Worm (Caenorhabditis elegans): ENCODE results near the gene F18E9.1.

DNA sequence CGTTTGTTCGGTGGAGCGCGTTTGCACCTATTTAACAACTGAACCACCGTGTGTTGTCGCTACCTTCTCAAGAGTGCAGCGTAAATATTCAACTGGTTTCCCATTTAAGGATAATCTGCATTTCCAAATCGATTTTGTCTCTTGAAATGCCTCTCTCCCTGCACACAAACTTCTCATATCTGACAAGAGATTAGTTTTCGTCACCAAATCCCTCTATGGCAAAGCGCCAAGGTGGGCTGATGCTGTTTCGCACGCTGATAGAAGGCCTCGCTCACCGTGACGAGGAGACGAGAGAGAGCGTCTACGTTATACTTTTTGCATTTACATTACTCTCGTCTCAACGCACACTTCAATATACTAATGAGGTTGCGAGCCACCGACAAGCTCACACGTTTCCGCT, 1.6 kb upstream of the F18E9.1 start:
- TF ChIP-seq ama-1 (optimal IDR thresholded peaks at IDR 0.05) (no peak), ceh-82 (tag; optimal IDR thresholded peaks at IDR 0.05) (no peak)
